Worm (Caenorhabditis elegans): ENCODE results near the gene ZC239.16.

ce11 chrII:3220723-3221122, 4.4 kb downstream of the ZC239.16 start, which contains the start of gene ZC239.22:
- no peak for TF ChIP-seq nhr-11 (tag; optimal IDR thresholded peaks at IDR 0.05)
- TF ChIP-seq lin-39 (tag; optimal IDR thresholded peaks at IDR 0.05): no peak
- TF ChIP-seq dmd-4 (tag; optimal IDR thresholded peaks at IDR 0.05): no peak
- no peak for TF ChIP-seq F13H6.1 (tag; optimal IDR thresholded peaks at IDR 0.05)
- TF ChIP-seq alr-1 (tag; optimal IDR thresholded peaks at IDR 0.05): no peak
- TF ChIP-seq ztf-11 (tag; optimal IDR thresholded peaks at IDR 0.05): no peak
- TF ChIP-seq unc-62 (GFP tag; optimal IDR thresholded peaks at IDR 0.05): no peak
- no peak for TF ChIP-seq nhr-25 (tag; optimal IDR thresholded peaks at IDR 0.05)
- no peak for TF ChIP-seq skn-1 (tag; optimal IDR thresholded peaks at IDR 0.05)
- TF ChIP-seq ceh-82 (tag; optimal IDR thresholded peaks at IDR 0.05): no peak

Data from whole organism, L2 larva.